Worm (Caenorhabditis elegans) whole organism, L3 larva: ENCODE results near the gene Y48B6A.5.

ENCODE experiments used
- R02D3.7 ChIP-seq: fragments of 150-350 bp; optimal IDR thresholded peaks from 2 replicates; lab custom pipeline; 2014; ENCODE audit warnings: missing biosample characterization, missing genetic modification characterization
- ceh-16 ChIP-seq: sonication (generic microtip); optimal IDR thresholded peaks from 2 replicates; lab custom pipeline; 2017; ENCODE audit warnings: missing biosample characterization, missing genetic modification characterization
- mdl-1 ChIP-seq: fragments of 150-350 bp; optimal IDR thresholded peaks from 2 replicates; lab custom pipeline; 2014; ENCODE audit warnings: missing biosample characterization, missing genetic modification characterization
- nfya-1 ChIP-seq: sonication (generic microtip); optimal IDR thresholded peaks from 2 replicates; lab custom pipeline; 2017; ENCODE audit warnings: missing genetic modification characterization, mild to moderate bottlenecking, missing compliant biosample characterization, antibody characterized with exemption, moderate library complexity; ENCODE audit not compliant: insufficient read depth
- nhr-23 ChIP-seq: fragments of 150-350 bp; optimal IDR thresholded peaks from 2 replicates; lab custom pipeline; 2014; ENCODE audit warnings: missing biosample characterization, missing genetic modification reagents, missing genetic modification characterization
- nhr-25 ChIP-seq: sonication (generic microtip); optimal IDR thresholded peaks from 2 replicates; lab custom pipeline; 2017; ENCODE audit warnings: missing biosample characterization, missing genetic modification characterization
- nhr-77 ChIP-seq: fragments of 150-350 bp; optimal IDR thresholded peaks from 2 replicates; lab custom pipeline; 2014; ENCODE audit warnings: missing biosample characterization, missing genetic modification characterization

- TF ChIP-seq nhr-23 (tag; lab: Kevin White, UChicago) (no peak), mdl-1 (tag; lab: Kevin White, UChicago) (no peak), R02D3.7 (tag; lab: Kevin White, UChicago) (no peak), ceh-16 (no peak), nhr-25 (tag; lab: Kevin White, UChicago) (no peak), nhr-77 (tag; lab: Kevin White, UChicago) (no peak), nfya-1 (no peak)
Observed at ce11 chrII:14132733-14133132, 42.3 kb downstream of the Y48B6A.5 start, which contains the start of gene algn-3.
